Worm (Caenorhabditis elegans) whole organism, L4 larva: Measurements from ENCODE around the gene srw-89.

Source experiments
- F44E2.7 ChIP-seq: fragments of 200-800 bp; sonication (Bioruptor generic); IDR thresholded peaks from 2 replicates; pipeline ENCODE4 v2.1.2; 2022; ENCODE audit warnings: missing genetic modification characterization, missing compliant biosample characterization
- T20F7.1 ChIP-seq: fragments of 200-800 bp; sonication (Bioruptor generic); optimal IDR thresholded peaks from 2 replicates; lab custom pipeline; 2018; ENCODE audit warnings: mild to moderate bottlenecking, missing genetic modification characterization, missing compliant biosample characterization
- Y48G9A.11 ChIP-seq: fragments of 200-800 bp; sonication (Bioruptor generic); IDR thresholded peaks from 2 replicates; pipeline ENCODE4 v1.3.6; 2022; ENCODE audit warnings: missing genetic modification reagents, missing genetic modification characterization, missing compliant biosample characterization
- Y75B8A.6 ChIP-seq: fragments of 200-800 bp; sonication (Bioruptor generic); IDR thresholded peaks from 2 replicates; pipeline ENCODE4 v1.3.6; 2022; ENCODE audit warnings: missing genetic modification reagents, missing genetic modification characterization, missing compliant biosample characterization
- ZK337.2 ChIP-seq: fragments of 200-800 bp; sonication (Bioruptor generic); IDR thresholded peaks from 2 replicates; pipeline ENCODE4 v1.3.6; 2022; ENCODE audit warnings: missing genetic modification reagents, missing genetic modification characterization, missing compliant biosample characterization
- aha-1 ChIP-seq: fragments of 150-350 bp; peaks from one replicate; lab custom pipeline; 2014; ENCODE audit warnings: missing biosample characterization, missing genetic modification characterization
- ama-1 ChIP-seq: fragments of 150-350 bp; optimal IDR thresholded peaks from 2 replicates; lab custom pipeline; 2014; ENCODE audit warnings: inconsistent platforms, mixed read lengths
- arid-1 ChIP-seq: fragments of 200-800 bp; sonication (Bioruptor generic); conservative IDR thresholded peaks from 2 replicates; pipeline ENCODE4 v1.3.6; 2022; ENCODE audit warnings: missing genetic modification reagents, missing genetic modification characterization, missing compliant biosample characterization
- attf-4 ChIP-seq: sonication (generic microtip); optimal IDR thresholded peaks from 3 replicates; lab custom pipeline; 2017; ENCODE audit warnings: missing biosample characterization, missing genetic modification characterization
- ceh-32 ChIP-seq: sonication (generic microtip); optimal IDR thresholded peaks from 2 replicates; lab custom pipeline; 2016; ENCODE audit warnings: mild to moderate bottlenecking, missing genetic modification characterization, missing compliant biosample characterization; ENCODE audit not compliant: poor library complexity
- ceh-44 ChIP-seq: fragments of 200-800 bp; sonication (Bioruptor generic); IDR thresholded peaks from 2 replicates; pipeline ENCODE4 v1.3.6; 2022; ENCODE audit warnings: missing genetic modification reagents, missing genetic modification characterization, missing compliant biosample characterization
- ctbp-1 ChIP-seq: fragments of 200-800 bp; sonication (Bioruptor generic); IDR thresholded peaks from 2 replicates; pipeline ENCODE4 v1.3.6; 2022; ENCODE audit warnings: missing genetic modification reagents, missing genetic modification characterization, missing compliant biosample characterization
- daf-12 ChIP-seq: fragments of 150-350 bp; optimal IDR thresholded peaks from 2 replicates; lab custom pipeline; 2014; ENCODE audit warnings: missing biosample characterization, missing genetic modification reagents, missing genetic modification characterization
- daf-8 ChIP-seq: fragments of 200-800 bp; sonication (Bioruptor generic); IDR thresholded peaks from 2 replicates; pipeline ENCODE4 v1.3.6; 2022; ENCODE audit warnings: missing genetic modification characterization, missing compliant biosample characterization
- dmd-8 ChIP-seq: fragments of 200-800 bp; sonication (Bioruptor generic); IDR thresholded peaks from 2 replicates; pipeline ENCODE4 v1.3.6; 2022; ENCODE audit warnings: missing genetic modification characterization, missing compliant biosample characterization
- dpl-1 ChIP-seq: fragments of 150-350 bp; optimal IDR thresholded peaks from 2 replicates; lab custom pipeline; 2014; ENCODE audit warnings: missing biosample characterization, missing genetic modification reagents, missing genetic modification characterization
- dve-1 ChIP-seq: sonication (generic microtip); optimal IDR thresholded peaks from 2 replicates; lab custom pipeline; 2017; ENCODE audit warnings: antibody characterized with exemption, mild to moderate bottlenecking, missing genetic modification characterization, missing compliant biosample characterization; ENCODE audit not compliant: insufficient read depth
- fkh-10 ChIP-seq: fragments of 150-350 bp; optimal IDR thresholded peaks from 2 replicates; lab custom pipeline; 2014; ENCODE audit warnings: missing biosample characterization, missing genetic modification reagents, missing genetic modification characterization
- hif-1 ChIP-seq, 2 experiments: sonication (generic microtip); optimal IDR thresholded peaks; 2 replicates each; lab custom pipeline; 2016 to 2017; ENCODE audit warnings: missing compliant biosample characterization in 2 of 2, missing genetic modification characterization in 2 of 2, missing genetic modification reagents in 2 of 2, missing genotype in 2 of 2, mild to moderate bottlenecking in 1 of 2
- hlh-11 ChIP-seq: fragments of 200-800 bp; sonication (Bioruptor generic); optimal IDR thresholded peaks from 2 replicates; lab custom pipeline; 2018; ENCODE audit warnings: mild to moderate bottlenecking, missing genetic modification characterization, missing compliant biosample characterization
- hlh-30 ChIP-seq: sonication (generic microtip); optimal IDR thresholded peaks from 2 replicates; lab custom pipeline; 2017; ENCODE audit warnings: antibody characterized with exemption, mild to moderate bottlenecking, missing genetic modification characterization, missing compliant biosample characterization; ENCODE audit not compliant: insufficient read depth
- jun-1 ChIP-seq: fragments of 150-350 bp; optimal IDR thresholded peaks from 2 replicates; lab custom pipeline; 2014; ENCODE audit warnings: missing biosample characterization, missing genetic modification reagents, missing genetic modification characterization
- lin-1 ChIP-seq: fragments of 200-800 bp; sonication (Bioruptor generic); IDR thresholded peaks from 2 replicates; pipeline ENCODE4 v1.3.6; 2022; ENCODE audit warnings: missing genetic modification reagents, missing genetic modification characterization, missing compliant biosample characterization
- lin-13 ChIP-seq: fragments of 150-350 bp; optimal IDR thresholded peaks from 2 replicates; lab custom pipeline; 2014; ENCODE audit warnings: missing biosample characterization, missing genetic modification reagents, missing genetic modification characterization
- lir-3 ChIP-seq: sonication (generic microtip); optimal IDR thresholded peaks from 2 replicates; lab custom pipeline; 2016; ENCODE audit warnings: mild to moderate bottlenecking, missing genetic modification characterization, missing compliant biosample characterization
- madf-5 ChIP-seq, 2 experiments: fragments of 200-800 bp; sonication (Bioruptor generic); IDR thresholded peaks; 2 replicates each; pipeline ENCODE4 v1.3.6; 2022; ENCODE audit warnings: missing compliant biosample characterization in 2 of 2, missing genetic modification characterization in 2 of 2
- mdl-1 ChIP-seq, 2 experiments: fragments of 150-350 bp in 1 of 2; sonication (generic microtip) in 1 of 2; optimal IDR thresholded peaks; 2 replicates each; lab custom pipeline; 2014 to 2017; ENCODE audit warnings: missing biosample characterization in 2 of 2, missing genetic modification characterization in 2 of 2
- mdt-29 ChIP-seq: fragments of 200-800 bp; sonication (Bioruptor generic); IDR thresholded peaks from 2 replicates; pipeline ENCODE4 v1.3.6; 2022; ENCODE audit warnings: missing genetic modification reagents, missing genetic modification characterization, missing compliant biosample characterization
- mes-2 ChIP-seq: sonication (generic microtip); optimal IDR thresholded peaks from 2 replicates; lab custom pipeline; 2016; ENCODE audit warnings: missing genotype, mild to moderate bottlenecking, missing genetic modification characterization, missing compliant biosample characterization; ENCODE audit not compliant: poor library complexity, severe bottlenecking
- mxl-2 ChIP-seq: fragments of 200-800 bp; sonication (Bioruptor generic); conservative IDR thresholded peaks from 2 replicates; pipeline ENCODE4 v1.3.6; 2022; ENCODE audit warnings: missing genetic modification reagents, missing genetic modification characterization, missing compliant biosample characterization
- mxl-3 ChIP-seq: fragments of 200-800 bp; sonication (Bioruptor generic); optimal IDR thresholded peaks from 2 replicates; lab custom pipeline; 2018; ENCODE audit warnings: mild to moderate bottlenecking, missing genetic modification characterization, missing compliant biosample characterization
- nhr-10 ChIP-seq: fragments of 150-350 bp; optimal IDR thresholded peaks from 2 replicates; lab custom pipeline; 2014; ENCODE audit warnings: missing biosample characterization, missing genetic modification characterization
- nhr-102 ChIP-seq: sonication (generic microtip); optimal IDR thresholded peaks from 2 replicates; lab custom pipeline; 2016; ENCODE audit warnings: mild to moderate bottlenecking, missing genetic modification characterization, moderate library complexity, missing compliant biosample characterization
- nhr-11 ChIP-seq: fragments of 150-350 bp; optimal IDR thresholded peaks from 2 replicates; lab custom pipeline; 2014; ENCODE audit warnings: missing biosample characterization, missing genetic modification characterization
- nhr-28 ChIP-seq: fragments of 150-350 bp; optimal IDR thresholded peaks from 2 replicates; lab custom pipeline; 2014; ENCODE audit warnings: missing biosample characterization, missing genetic modification characterization
- set-16 ChIP-seq: fragments of 200-800 bp; sonication (Bioruptor generic); IDR thresholded peaks from 2 replicates; pipeline ENCODE4 v1.3.6; 2022; ENCODE audit warnings: missing genetic modification reagents, missing genetic modification characterization, missing compliant biosample characterization
- skn-1 ChIP-seq: fragments of 150-350 bp; optimal IDR thresholded peaks from 2 replicates; lab custom pipeline; 2014; ENCODE audit warnings: missing biosample characterization, missing genetic modification characterization
- snpc-4 ChIP-seq: fragments of 150-350 bp; optimal IDR thresholded peaks from 2 replicates; lab custom pipeline; 2014; ENCODE audit warnings: missing biosample characterization, missing genetic modification characterization
- spr-3 ChIP-seq: fragments of 200-800 bp; sonication (Bioruptor generic); optimal IDR thresholded peaks from 2 replicates; lab custom pipeline; 2018; ENCODE audit warnings: mild to moderate bottlenecking, missing genetic modification characterization, missing compliant biosample characterization
- tag-97 ChIP-seq: fragments of 200-800 bp; sonication (Bioruptor generic); IDR thresholded peaks from 2 replicates; pipeline ENCODE4 v1.3.6; 2022; ENCODE audit warnings: missing genetic modification characterization, missing compliant biosample characterization
- unc-130 ChIP-seq: sonication (generic microtip); optimal IDR thresholded peaks from 2 replicates; lab custom pipeline; 2016; ENCODE audit warnings: missing genetic modification reagents, missing genetic modification characterization, missing compliant biosample characterization
- unc-39 ChIP-seq: sonication (generic microtip); optimal IDR thresholded peaks from 2 replicates; lab custom pipeline; 2017; ENCODE audit warnings: missing biosample characterization, missing genetic modification characterization
- unc-62 ChIP-seq, 3 experiments: fragments of 150-350 bp in 1 of 3; sonication (generic microtip); optimal IDR thresholded peaks in 2 of 3; peaks in 1 of 3; 1 replicate in 1 of 3; 2 replicates in 2 of 3; lab custom pipeline; 2014 to 2017; ENCODE audit warnings: missing biosample characterization in 3 of 3, missing genetic modification characterization in 3 of 3, missing genetic modification reagents in 3 of 3, missing genotype in 1 of 3
- zag-1 ChIP-seq: fragments of 150-350 bp; optimal IDR thresholded peaks from 2 replicates; lab custom pipeline; 2014; ENCODE audit warnings: missing biosample characterization, missing genetic modification characterization
- zfp-2 ChIP-seq: sonication (generic microtip); optimal IDR thresholded peaks from 2 replicates; lab custom pipeline; 2016; ENCODE audit warnings: mild to moderate bottlenecking, missing genetic modification characterization, missing compliant biosample characterization
- zfp-3 ChIP-seq: fragments of 200-800 bp; sonication (Bioruptor generic); conservative IDR thresholded peaks from 2 replicates; pipeline ENCODE4 v1.3.6; 2022; ENCODE audit warnings: missing genetic modification reagents, missing genetic modification characterization, missing compliant biosample characterization
- ztf-11 ChIP-seq: fragments of 150-350 bp; optimal IDR thresholded peaks from 2 replicates; lab custom pipeline; 2014; ENCODE audit warnings: missing biosample characterization, missing genetic modification characterization

The srw-89 gene

DNA sequence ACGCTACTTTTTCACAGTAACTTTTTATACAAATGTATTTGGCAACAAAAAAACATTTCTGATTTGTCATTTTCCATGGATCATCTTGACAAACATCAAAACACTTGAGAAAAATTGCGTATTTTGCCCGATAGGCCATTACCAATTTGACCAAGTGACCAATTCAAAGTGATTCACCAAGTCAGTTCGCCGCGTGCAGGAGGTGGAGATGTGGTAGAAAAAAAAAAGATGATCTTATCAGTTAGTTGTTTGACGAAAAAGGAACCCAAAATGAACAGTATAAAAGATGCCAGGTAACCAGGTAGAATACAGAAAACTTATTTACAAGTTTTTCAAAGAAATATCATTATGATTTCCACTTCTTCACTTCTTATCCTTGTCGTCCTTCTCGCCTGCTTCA, 27.8 kb upstream of the srw-89 start, which contains the start of gene nlp-27:
Gene nlp-27 (plus strand): TSS at position 309 of the 400 bp plus-strand sequence.
- TF ChIP-seq ceh-32 (tag; lab: Kevin White, UChicago) (no peak), mes-2 (tag; lab: Kevin White, UChicago) (no peak), lin-13 (GFP tag; lab: Kevin White, UChicago) (no peak), Y48G9A.11 (GFP tag; lab: Robert Waterston, UW) (no peak), Y75B8A.6 (no peak), dve-1 (tag; lab: Kevin White, UChicago) (no peak), jun-1 (no peak), mxl-3 (GFP tag; lab: Kevin White, UChicago) (no peak), hlh-11 (tag; lab: Kevin White, UChicago) (no peak), daf-12 (tag; lab: Kevin White, UChicago) (no peak), lir-3 (tag; lab: Kevin White, UChicago) (no peak), set-16 (GFP tag; lab: Robert Waterston, UW) (no peak), dpl-1 (GFP tag; lab: Kevin White, UChicago) (no peak), mdl-1 (tag; optimal IDR thresholded peaks at IDR 0.05; lab: Kevin White, UChicago) (peak in 1 of 2 experiments; percentile 24), ZK337.2 (no peak), ama-1 (lab: Kevin White, UChicago) (peak; percentile 43), madf-5 (GFP tag; IDR thresholded peaks at IDR 0.05; lab: Robert Waterston, UW) (no peak), skn-1 (tag; lab: Kevin White, UChicago) (no peak), arid-1 (GFP tag; lab: Robert Waterston, UW) (no peak), nhr-10 (tag; lab: Kevin White, UChicago) (no peak), attf-4 (tag; lab: Kevin White, UChicago) (no peak), spr-3 (no peak), ceh-44 (GFP tag; lab: Robert Waterston, UW) (no peak), zag-1 (no peak), zfp-2 (tag; lab: Kevin White, UChicago) (no peak), F44E2.7 (GFP tag; lab: Robert Waterston, UW) (no peak), unc-62 (GFP tag; optimal IDR thresholded peaks at IDR 0.05 in 1 of 2; lab: Kevin White, UChicago) (peak in 1 of 2 experiments; percentile 63), unc-62 (tag; optimal IDR thresholded peaks at IDR 0.05; lab: Kevin White, UChicago) (no peak), ctbp-1 (GFP tag; lab: Robert Waterston, UW) (no peak), mxl-2 (GFP tag; lab: Robert Waterston, UW) (no peak), daf-8 (no peak), nhr-102 (tag; lab: Kevin White, UChicago) (no peak), zfp-3 (GFP tag; lab: Robert Waterston, UW) (no peak), hlh-30 (tag; lab: Kevin White, UChicago) (peak; percentile 32), nhr-28 (tag; lab: Kevin White, UChicago) (peak; percentile 9)

DNA sequence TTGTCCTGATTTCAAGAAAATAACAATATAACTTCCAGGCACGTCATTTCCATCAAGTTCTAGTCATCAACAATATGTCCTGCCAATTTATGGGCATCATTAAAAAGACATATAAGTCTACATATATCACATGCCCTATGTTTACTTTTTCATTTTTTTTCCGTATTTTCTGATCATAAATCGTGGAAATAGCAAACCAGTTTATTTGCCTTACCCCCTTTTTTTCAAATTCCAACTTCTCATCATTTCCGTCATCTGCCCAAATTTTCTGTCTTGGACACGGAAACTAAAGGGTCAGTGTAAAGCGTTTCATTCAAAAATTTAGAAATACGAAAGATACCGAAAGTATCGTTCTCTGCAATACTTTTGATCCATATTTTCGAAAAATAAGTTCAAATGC, 24.5 kb upstream of the srw-89 start:
- TF ChIP-seq T20F7.1 (peak; percentile 1), unc-39 (tag; lab: Kevin White, UChicago) (no peak), aha-1 (tag; lab: Kevin White, UChicago) (peak; percentile 63), ztf-11 (no peak)

DNA sequence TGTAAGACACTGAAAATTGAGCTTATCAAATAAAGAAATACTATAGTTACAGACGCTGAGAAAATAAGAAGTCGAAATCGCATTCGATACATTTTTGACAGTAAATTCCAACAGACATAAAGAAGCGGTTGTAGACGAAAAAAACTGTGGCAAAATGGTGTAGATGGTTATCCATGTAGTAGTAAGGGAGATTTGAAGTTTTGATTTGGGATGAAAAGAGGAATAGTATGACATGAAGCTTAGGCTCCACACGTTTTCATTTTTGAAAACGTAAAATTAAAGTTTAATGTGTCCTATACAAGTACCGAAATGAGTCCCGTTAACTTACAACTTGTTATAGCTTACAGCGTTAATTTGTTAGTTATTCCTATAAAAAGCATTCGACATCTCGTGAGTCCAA, 22.8 kb upstream of the srw-89 start, which contains the start of gene K09D9.9:
Gene K09D9.9 (minus strand): TSS at position 101 of the 400 bp plus-strand sequence.
- no peak for TF ChIP-seq fkh-10
- no peak for TF ChIP-seq set-16 (GFP tag; lab: Robert Waterston, UW)
- no peak for TF ChIP-seq mdl-1 (tag; optimal IDR thresholded peaks at IDR 0.05; lab: Kevin White, UChicago)
- no peak for TF ChIP-seq lin-1 (GFP tag; lab: Robert Waterston, UW)
- no peak for TF ChIP-seq mxl-3 (GFP tag; lab: Kevin White, UChicago)
- no peak for TF ChIP-seq snpc-4 (tag; lab: Kevin White, UChicago)
- TF ChIP-seq mdt-29 (GFP tag; lab: Robert Waterston, UW), result no peak
- no peak for TF ChIP-seq dmd-8
- TF ChIP-seq dve-1 (tag; lab: Kevin White, UChicago), result no peak
- no peak for TF ChIP-seq tag-97 (GFP tag; lab: Robert Waterston, UW)
- TF ChIP-seq nhr-11 (tag; lab: Kevin White, UChicago), result no peak
- no peak for TF ChIP-seq ztf-11
- no peak for TF ChIP-seq arid-1 (GFP tag; lab: Robert Waterston, UW)
- no peak for TF ChIP-seq hif-1 (tag; optimal IDR thresholded peaks at IDR 0.05; lab: Kevin White, UChicago)
- TF ChIP-seq ceh-44 (GFP tag; lab: Robert Waterston, UW), result no peak
- no peak for TF ChIP-seq zfp-2 (tag; lab: Kevin White, UChicago)
- TF ChIP-seq zfp-3 (GFP tag; lab: Robert Waterston, UW), result no peak
- no peak for TF ChIP-seq unc-130 (GFP tag; lab: Kevin White, UChicago)
